Worm (Caenorhabditis elegans): ENCODE data around the gene bgnt-1.4.

The bgnt-1.4 gene

ce11 chrV:4791569-4791968, 30.8 kb downstream of the bgnt-1.4 start, which contains the start of gene R02F11.11:
TSS of gene R02F11.11 (plus strand) at chrV:4791869.
- TF ChIP-seq sox-4 (tag; optimal IDR thresholded peaks at IDR 0.05) (no peak), efl-3 (GFP tag; optimal IDR thresholded peaks at IDR 0.05) (no peak), nhr-76 (tag; optimal IDR thresholded peaks at IDR 0.05) (no peak), Y116A8C.19 (tag; optimal IDR thresholded peaks at IDR 0.05; ENCODE audit: borderline replicate concordance) (no peak), elt-2 (tag; optimal IDR thresholded peaks at IDR 0.05) (no peak), mdl-1 (tag; optimal IDR thresholded peaks at IDR 0.05) (no peak), egl-27 (tag; optimal IDR thresholded peaks at IDR 0.05) (no peak), lin-13 (GFP tag; optimal IDR thresholded peaks at IDR 0.05) (no peak), ztf-4 (tag; optimal IDR thresholded peaks at IDR 0.05) (no peak), pax-3 (tag; optimal IDR thresholded peaks at IDR 0.05) (no peak), elt-3 (tag; optimal IDR thresholded peaks at IDR 0.05) (no peak), isw-1 (GFP tag; IDR thresholded peaks at IDR 0.05) (no peak), vab-15 (tag; optimal IDR thresholded peaks at IDR 0.05) (no peak), nhr-19 (GFP tag; conservative IDR thresholded peaks at IDR 0.05) (no peak)

- no peak for TF ChIP-seq ztf-11 (tag; optimal IDR thresholded peaks at IDR 0.05)
- TF ChIP-seq nhr-71 (tag; optimal IDR thresholded peaks at IDR 0.05): peak; percentile 85
- TF ChIP-seq ceh-88 (GFP tag; IDR thresholded peaks at IDR 0.05): no peak
- no peak for TF ChIP-seq alr-1 (tag; optimal IDR thresholded peaks at IDR 0.05; ENCODE audit: borderline replicate concordance)
- TF ChIP-seq zag-1 (tag; optimal IDR thresholded peaks at IDR 0.05): no peak
- no peak for TF ChIP-seq nhr-85 (tag)
- TF ChIP-seq dpl-1 (GFP tag; optimal IDR thresholded peaks at IDR 0.05): no peak
- no peak for TF ChIP-seq aha-1 (tag; optimal IDR thresholded peaks at IDR 0.05)
- TF ChIP-seq nhr-47 (tag; optimal IDR thresholded peaks at IDR 0.05): peak; percentile 74
- no peak for TF ChIP-seq lin-39 (tag; optimal IDR thresholded peaks at IDR 0.05)
- TF ChIP-seq unc-130 (tag; optimal IDR thresholded peaks at IDR 0.05): no peak
- no peak for TF ChIP-seq nhr-237 (tag; optimal IDR thresholded peaks at IDR 0.05)
- peak; percentile 28 for TF ChIP-seq swsn-7 (tag; optimal IDR thresholded peaks at IDR 0.05)
- no peak for TF ChIP-seq mef-2 (tag; optimal IDR thresholded peaks at IDR 0.05)
- no peak for TF ChIP-seq ets-5 (GFP tag; IDR thresholded peaks at IDR 0.05)
- no peak for TF ChIP-seq mdl-1 (tag; optimal IDR thresholded peaks at IDR 0.05)
- TF ChIP-seq hlh-4 (tag; optimal IDR thresholded peaks at IDR 0.05): peak; percentile 92
- no peak for TF ChIP-seq ces-1 (GFP tag; optimal IDR thresholded peaks at IDR 0.05)
- TF ChIP-seq fkh-8 (tag; optimal IDR thresholded peaks at IDR 0.05): peak; percentile 96
- TF ChIP-seq fkh-4 (tag; optimal IDR thresholded peaks at IDR 0.05; ENCODE audit: borderline replicate concordance): no peak
- no peak for TF ChIP-seq lin-14 (GFP tag; optimal IDR thresholded peaks at IDR 0.05)
- TF ChIP-seq elt-3 (tag; optimal IDR thresholded peaks at IDR 0.05): no peak
- TF ChIP-seq snu-23 (GFP tag; optimal IDR thresholded peaks at IDR 0.05): no peak
- no peak for TF ChIP-seq isw-1 (GFP tag; IDR thresholded peaks at IDR 0.05)
- no peak for TF ChIP-seq aly-2 (tag; optimal IDR thresholded peaks at IDR 0.05)
- peak; percentile 49 for TF ChIP-seq ztf-4 (tag; optimal IDR thresholded peaks at IDR 0.05)
- no peak for TF ChIP-seq efl-1 (optimal IDR thresholded peaks at IDR 0.05)
- TF ChIP-seq efl-1 (GFP tag; optimal IDR thresholded peaks at IDR 0.05 in 1 of 2): no peak
- no peak for TF ChIP-seq ceh-8 (GFP tag; optimal IDR thresholded peaks at IDR 0.05)
- TF ChIP-seq jun-1 (tag; optimal IDR thresholded peaks at IDR 0.05): no peak
- TF ChIP-seq nhr-12 (tag; optimal IDR thresholded peaks at IDR 0.05): no peak
- TF ChIP-seq unc-98 (GFP tag; IDR thresholded peaks at IDR 0.05): no peak
- TF ChIP-seq unc-30 (tag; optimal IDR thresholded peaks at IDR 0.05): no peak
- TF ChIP-seq efl-3 (GFP tag; optimal IDR thresholded peaks at IDR 0.05): no peak
- peak; percentile 52 for TF ChIP-seq sox-4 (tag; optimal IDR thresholded peaks at IDR 0.05)
- TF ChIP-seq lsy-2 (tag; optimal IDR thresholded peaks at IDR 0.05): no peak
- TF ChIP-seq tlp-1 (tag; optimal IDR thresholded peaks at IDR 0.05): no peak
- TF ChIP-seq fkh-10 (GFP tag; optimal IDR thresholded peaks at IDR 0.05): no peak
- TF ChIP-seq nhr-11 (tag; optimal IDR thresholded peaks at IDR 0.05): peak; percentile 7
- TF ChIP-seq egl-13 (tag; optimal IDR thresholded peaks at IDR 0.05): no peak
- TF ChIP-seq F16B12.6 (tag; optimal IDR thresholded peaks at IDR 0.05): no peak
- no peak for TF ChIP-seq tbx-2 (tag; optimal IDR thresholded peaks at IDR 0.05)
- TF ChIP-seq irx-1 (tag; optimal IDR thresholded peaks at IDR 0.05): no peak
- TF ChIP-seq xbp-1 (tag; optimal IDR thresholded peaks at IDR 0.05): no peak
These were observed 33.5 kb downstream of the bgnt-1.4 start, which contains the start of gene R02F11.2 for ce11 chrV:4794308-4794707. TSS of gene R02F11.2 (plus strand) at chrV:4794599.

All from whole organism, L1 larva.